Fruit fly (Drosophila melanogaster) ovary, adult (tissue): ENCODE results near the gene Alg-2.

Source experiments
- CG17801 ChIP-seq: fragments of 200-800 bp; optimal IDR thresholded peaks from 2 replicates; lab custom pipeline; 2019; ENCODE audit warnings: missing biosample characterization, mild to moderate bottlenecking, missing genetic modification characterization, moderate library complexity; ENCODE audit not compliant: partially characterized antibody

Gene Alg-2

DNA sequence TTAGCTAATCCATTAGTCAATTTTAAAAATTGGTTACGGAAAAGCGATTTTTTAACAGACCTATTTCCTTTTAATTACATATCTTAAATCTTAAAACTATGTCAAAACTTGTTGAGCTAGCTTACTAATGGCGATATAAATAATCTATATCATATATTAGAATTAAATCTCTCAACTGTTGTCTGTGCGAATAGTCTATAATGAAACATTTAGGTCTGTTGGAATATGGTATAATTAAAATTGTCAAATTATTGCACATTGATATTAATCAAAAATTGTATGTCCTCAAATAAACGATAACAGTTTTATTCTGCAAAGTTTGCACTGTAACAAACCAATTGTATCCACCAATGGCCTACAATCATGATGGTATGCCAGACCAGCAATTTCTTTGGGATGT lies at the start of gene Alg-2:
Alg-2 (plus strand) TSS at position 277 of the 400 bp plus-strand sequence.
- no peak for TF ChIP-seq CG17801

dm6 chr3R:3586937-3587336 lies 36.0 kb upstream of the Alg-2 start, which contains the start of gene Parp1:
Gene Parp1, minus strand, starts transcription at chr3R:3587054.
- TF ChIP-seq CG17801: no peak

dm6 chr3R:3589672-3590071 lies 33.3 kb upstream of the Alg-2 start:
- TF ChIP-seq CG17801: no peak

dm6 chr3R:3620599-3621380 lies 2.2 kb upstream of the Alg-2 start:
- TF ChIP-seq CG17801: no peak
